Worm (Caenorhabditis elegans): ENCODE results near the gene T01G1.4.

The T01G1.4 gene

ce11 chrIV:11347275-11347674, 14.0 kb downstream of the T01G1.4 start:
- TF ChIP-seq nhr-237 (tag; optimal IDR thresholded peaks at IDR 0.05): no peak
- peak; percentile 27 for TF ChIP-seq C34F6.9 (tag; optimal IDR thresholded peaks at IDR 0.05)
- no peak for TF ChIP-seq crh-2 (tag; optimal IDR thresholded peaks at IDR 0.05)
- TF ChIP-seq nhr-12 (tag; optimal IDR thresholded peaks at IDR 0.05): no peak
- TF ChIP-seq unc-39 (tag; optimal IDR thresholded peaks at IDR 0.05): no peak

ce11 chrIV:11344288-11344687, 17.0 kb downstream of the T01G1.4 start:
- TF ChIP-seq skn-1 (tag; optimal IDR thresholded peaks at IDR 0.05): no peak
- no peak for TF ChIP-seq unc-39 (tag; optimal IDR thresholded peaks at IDR 0.05)
- TF ChIP-seq lin-13 (GFP tag; optimal IDR thresholded peaks at IDR 0.05): no peak

DNA sequence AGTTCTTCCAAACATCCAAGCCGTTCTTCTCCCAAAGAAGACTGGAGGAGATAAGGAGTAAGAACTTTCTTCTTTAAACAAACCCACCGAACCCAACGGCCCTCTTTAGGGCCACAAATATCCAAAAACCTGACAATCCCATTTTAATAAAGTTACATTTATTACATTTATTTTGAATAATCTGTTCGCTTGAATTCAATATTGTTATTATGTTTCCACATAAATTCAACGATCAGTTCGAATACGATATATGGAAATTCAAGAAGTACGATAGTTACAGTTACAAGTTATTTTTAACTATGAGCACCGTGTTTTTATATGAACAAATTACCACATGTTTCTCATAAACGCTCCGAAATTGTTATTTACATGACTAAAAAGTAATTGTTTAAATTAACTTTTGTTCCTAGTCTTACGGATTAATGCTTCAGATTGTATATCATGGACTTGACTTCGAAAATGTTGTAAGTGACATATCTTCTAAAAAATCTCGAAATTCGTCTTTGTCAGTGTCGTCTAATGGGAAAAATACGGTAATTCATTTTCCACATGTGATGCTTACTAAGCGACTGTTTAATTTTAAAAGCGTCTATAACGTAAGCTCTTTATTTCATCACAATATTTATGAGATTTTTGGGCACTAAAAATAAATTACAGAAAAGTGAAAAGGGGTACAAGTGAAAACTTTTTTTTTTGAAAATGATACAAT, 20.4 kb downstream of the T01G1.4 start:
- TF ChIP-seq ztf-4 (tag; optimal IDR thresholded peaks at IDR 0.05): no peak
- TF ChIP-seq fos-1 (tag; optimal IDR thresholded peaks at IDR 0.05): no peak
- TF ChIP-seq zag-1 (tag; optimal IDR thresholded peaks at IDR 0.05): no peak
- TF ChIP-seq nhr-23 (tag; optimal IDR thresholded peaks at IDR 0.05): no peak
- TF ChIP-seq nhr-6 (tag; optimal IDR thresholded peaks at IDR 0.05): no peak

DNA sequence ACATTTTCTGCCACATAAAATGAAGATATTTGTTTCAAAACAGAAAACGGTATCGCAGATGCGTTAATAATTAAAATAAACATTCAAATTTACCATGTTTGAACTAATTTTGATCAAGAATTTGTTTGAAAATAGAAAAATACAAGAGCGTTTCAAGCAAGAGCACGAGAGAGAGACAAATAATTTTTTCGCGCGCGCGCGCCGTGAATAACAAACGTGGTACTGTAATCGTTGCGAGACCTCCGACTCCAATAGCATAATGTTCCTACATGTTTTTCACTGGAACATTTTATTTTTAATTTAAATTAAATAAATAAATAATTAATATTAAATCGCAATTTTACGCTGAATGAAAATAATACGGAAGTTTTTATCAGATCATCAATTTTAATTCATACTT, 24.3 kb downstream of the T01G1.4 start, which contains the start of gene F54E12.2:
Gene F54E12.2 (minus strand): TSS at position 164 of the 400 bp plus-strand sequence.
- no peak for TF ChIP-seq peb-1 (tag; optimal IDR thresholded peaks at IDR 0.05)

- TF ChIP-seq R02D3.7 (tag; optimal IDR thresholded peaks at IDR 0.05) (no peak), ZK546.5 (tag; optimal IDR thresholded peaks at IDR 0.05) (no peak), elt-1 (tag; optimal IDR thresholded peaks at IDR 0.05) (no peak), Y55F3AM.14 (GFP tag; optimal IDR thresholded peaks at IDR 0.05) (no peak), blmp-1 (tag; optimal IDR thresholded peaks at IDR 0.05; ENCODE audit: insufficient read depth) (no peak)
Measured at ce11 chrIV:11336180-11336579, 25.1 kb downstream of the T01G1.4 start.

ce11 chrIV:11332751-11333150, 28.6 kb downstream of the T01G1.4 start, which contains the start of gene sart-3:
Gene sart-3 (minus strand): TSS chrIV:11332969.
- TF ChIP-seq C34F6.9 (tag; optimal IDR thresholded peaks at IDR 0.05) (peak; percentile 47), aly-2 (tag; optimal IDR thresholded peaks at IDR 0.05) (no peak), unc-55 (GFP tag; optimal IDR thresholded peaks at IDR 0.05) (peak; percentile 58)

ce11 chrIV:11329269-11329668, 32.0 kb downstream of the T01G1.4 start, which contains the start of gene leo-1:
Gene leo-1 (minus strand): TSS chrIV:11329369.
- TF ChIP-seq sma-3 (GFP tag; optimal IDR thresholded peaks at IDR 0.05): no peak
- no peak for TF ChIP-seq egl-27 (tag; optimal IDR thresholded peaks at IDR 0.05)
- no peak for TF ChIP-seq mdl-1 (tag; optimal IDR thresholded peaks at IDR 0.05)
- TF ChIP-seq peb-1 (tag; optimal IDR thresholded peaks at IDR 0.05): no peak
- no peak for TF ChIP-seq ztf-4 (tag; optimal IDR thresholded peaks at IDR 0.05)
- TF ChIP-seq ZK546.5 (tag; optimal IDR thresholded peaks at IDR 0.05): no peak
- TF ChIP-seq elt-3 (tag; optimal IDR thresholded peaks at IDR 0.05): no peak
- TF ChIP-seq nhr-11 (tag; optimal IDR thresholded peaks at IDR 0.05): no peak

DNA sequence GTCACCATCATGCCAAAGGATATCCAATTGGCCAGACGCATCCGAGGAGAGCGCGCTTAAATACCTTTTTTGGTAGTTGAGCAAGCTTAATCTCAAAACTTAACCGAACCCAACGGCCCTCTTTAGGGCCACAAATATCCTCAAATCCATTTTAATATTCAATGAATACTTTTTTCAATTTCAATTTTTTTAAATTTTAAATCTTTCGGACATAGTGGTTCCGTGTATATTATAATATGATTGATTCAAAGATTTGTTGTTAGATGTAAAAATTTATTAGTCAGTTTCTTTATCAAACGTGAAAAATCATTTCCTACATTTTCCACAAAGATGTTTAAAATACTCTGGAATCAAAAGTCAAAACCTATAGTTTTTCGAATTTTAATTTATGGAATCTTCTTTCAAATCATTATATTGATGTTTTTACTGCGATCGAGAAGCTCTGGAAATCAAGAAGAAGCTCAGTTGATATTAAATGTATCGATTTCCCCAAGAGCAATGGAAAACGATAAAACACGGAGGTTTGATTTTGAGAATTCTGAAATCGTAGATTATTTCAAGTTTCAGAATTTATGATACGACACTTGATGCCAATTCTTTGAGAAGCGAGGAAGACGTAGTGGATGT, 34.3 kb downstream of the T01G1.4 start, which contains the start of gene B0035.21:
Gene B0035.21 (plus strand): TSS at position 322 of the 627 bp plus-strand sequence.
- TF ChIP-seq ama-1 (optimal IDR thresholded peaks at IDR 0.05) (no peak), C34F6.9 (tag; optimal IDR thresholded peaks at IDR 0.05) (no peak), ztf-4 (tag; optimal IDR thresholded peaks at IDR 0.05) (no peak)

Data from whole organism, L2 larva.